Worm (Caenorhabditis elegans): ENCODE results near the gene cng-3.

- TF ChIP-seq klf-2 (GFP tag; conservative IDR thresholded peaks at IDR 0.05) = no peak
- TF ChIP-seq ztf-23 (GFP tag; IDR thresholded peaks at IDR 0.05) = no peak
- no peak for TF ChIP-seq flt-1 (GFP tag; IDR thresholded peaks at IDR 0.05)
- no peak for TF ChIP-seq ztf-29 (GFP tag; IDR thresholded peaks at IDR 0.05)
- no peak for TF ChIP-seq T22C8.4 (GFP tag; IDR thresholded peaks at IDR 0.05)
- TF ChIP-seq tab-1 (GFP tag; IDR thresholded peaks at IDR 0.05) = no peak
Measured at ce11 chrIV:9485972-9486371, 5.1 kb upstream of the cng-3 start, which contains the start of gene sru-2.

Data from whole organism, midembryonic.